Fruit fly (Drosophila melanogaster): Measurements from ENCODE around the gene CG43246.

The CG43246 gene

dm6 chr3L:14543971-14544655 is 7.7 kb downstream of the CG43246 start (continued):
- TF ChIP-seq Jarid2 (GFP tag; optimal IDR thresholded peaks at IDR 0.05) (peak; percentile 28), NC2β (GFP tag; optimal IDR thresholded peaks at IDR 0.05) (no peak), CG1832 (GFP tag; optimal IDR thresholded peaks at IDR 0.05) (no peak), Mad (GFP tag; optimal IDR thresholded peaks at IDR 0.05) (no peak), ash1 (GFP tag; optimal IDR thresholded peaks at IDR 0.05) (no peak), HLH54F (GFP tag; optimal IDR thresholded peaks at IDR 0.05) (no peak), CG17359 (tag; optimal IDR thresholded peaks at IDR 0.05) (peak; percentile 46), fd96Cb (tag; optimal IDR thresholded peaks at IDR 0.05) (no peak), CG4707 (GFP tag; optimal IDR thresholded peaks at IDR 0.05) (no peak), CG6765 (GFP tag; optimal IDR thresholded peaks at IDR 0.05) (no peak), CG32767 (GFP tag; IDR thresholded peaks at IDR 0.05) (0 out of 2 replicates have a peak, but pooled peaks have one; percentile 23), nerfin-2 (GFP tag; IDR thresholded peaks at IDR 0.05; ENCODE audit: partially characterized antibody) (0 out of 2 replicates have a peak, but pooled peaks have one; percentile 15), Opbp (GFP tag; IDR thresholded peaks at IDR 0.05; ENCODE audit: partially characterized antibody) (no peak), HmgD (GFP tag; optimal IDR thresholded peaks at IDR 0.05) (no peak), prd (optimal IDR thresholded peaks at IDR 0.05) (no peak), prd (GFP tag; IDR thresholded peaks at IDR 0.05) (no peak), abd-A (tag; optimal IDR thresholded peaks at IDR 0.05) (peak; percentile 79), nau (GFP tag; optimal IDR thresholded peaks at IDR 0.05) (peak; percentile 46), CG7928 (GFP tag; optimal IDR thresholded peaks at IDR 0.05) (no peak), CG8924 (tag; optimal IDR thresholded peaks at IDR 0.05) (no peak), hth (optimal IDR thresholded peaks at IDR 0.05) (no peak), gcm (GFP tag; optimal IDR thresholded peaks at IDR 0.05) (no peak), CG4730 (GFP tag; IDR thresholded peaks at IDR 0.05) (no peak), CG6791 (GFP tag; IDR thresholded peaks at IDR 0.05; ENCODE audit: partially characterized antibody) (no peak; the same call in 2 of the 3 replicates), CG3847 (GFP tag; IDR thresholded peaks at IDR 0.05) (no peak), vfl (GFP tag; optimal IDR thresholded peaks at IDR 0.05) (no peak), CG8359 (GFP tag; optimal IDR thresholded peaks at IDR 0.05; ENCODE audit: borderline replicate concordance) (no peak), cwo (GFP tag; optimal IDR thresholded peaks at IDR 0.05) (peak; percentile 26), CG34422 (GFP tag; IDR thresholded peaks at IDR 0.05) (0 out of 3 replicates have a peak, but pooled peaks have one; percentile 31), dm (GFP tag; optimal IDR thresholded peaks at IDR 0.05) (no peak), CG5953 (GFP tag; IDR thresholded peaks at IDR 0.05) (no peak), vvl (GFP tag; IDR thresholded peaks at IDR 0.05) (peak; percentile 71), wek (GFP tag; optimal IDR thresholded peaks at IDR 0.05) (no peak), mirr (GFP tag; optimal IDR thresholded peaks at IDR 0.05) (peak; percentile 56), wdn (GFP tag; IDR thresholded peaks at IDR 0.05) (no peak), CG31441 (GFP tag; IDR thresholded peaks at IDR 0.05) (peak; percentile 36; the same call in 1 of the 2 replicates), CG3726 (GFP tag; IDR thresholded peaks at IDR 0.05) (no peak), stc (GFP tag; IDR thresholded peaks at IDR 0.05) (0 out of 2 replicates have a peak, but pooled peaks have one; percentile 39), lola (GFP tag; optimal IDR thresholded peaks at IDR 0.05) (no peak), trem (tag; optimal IDR thresholded peaks at IDR 0.05) (no peak), sob (GFP tag; IDR thresholded peaks at IDR 0.05) (peak; percentile 53), E2f1 (GFP tag; IDR thresholded peaks at IDR 0.05) (peak; percentile 37; the same call in 1 of the 2 replicates), Mes4 (GFP tag; optimal IDR thresholded peaks at IDR 0.05) (peak; percentile 1), CG18599 (GFP tag; optimal IDR thresholded peaks at IDR 0.05) (peak; percentile 55), CG9876 (GFP tag; optimal IDR thresholded peaks at IDR 0.05) (no peak), CG3838 (GFP tag; optimal IDR thresholded peaks at IDR 0.05) (no peak), CG11723 (GFP tag; optimal IDR thresholded peaks at IDR 0.05) (no peak), Lhr (GFP tag; optimal IDR thresholded peaks at IDR 0.05) (no peak), Optix (GFP tag; IDR thresholded peaks at IDR 0.05) (no peak), CG9609 (GFP tag; optimal IDR thresholded peaks at IDR 0.05) (no peak)
